Fruit fly (Drosophila melanogaster) whole organism, embryonic: ENCODE measurements around the gene wds.

Experiments
- Bgb ChIP-seq: fragments of 200-800 bp; sonication (Bioruptor generic); IDR thresholded peaks from 2 replicates; pipeline ENCODE4 v1.3.6; 2022; ENCODE audit warnings: missing biosample characterization, missing genetic modification characterization; ENCODE audit not compliant: partially characterized antibody
- CG1024 ChIP-seq: fragments of 200-800 bp; sonication (Bioruptor generic); IDR thresholded peaks from 2 replicates; pipeline ENCODE4 v1.3.6; 2022; ENCODE audit warnings: missing biosample characterization, missing genetic modification characterization
- CG10274 ChIP-seq: fragments of 200-800 bp; sonication (Bioruptor generic); optimal IDR thresholded peaks from 3 replicates; lab custom pipeline; 2017; ENCODE audit warnings: missing biosample characterization, mild to moderate bottlenecking, missing genetic modification characterization
- CG10462 ChIP-seq: fragments of 200-800 bp; sonication (Bioruptor generic); optimal IDR thresholded peaks from 2 replicates; lab custom pipeline; 2016; ENCODE audit warnings: missing biosample characterization, missing genetic modification characterization
- CG11247 ChIP-seq: fragments of 200-800 bp; sonication (Bioruptor generic); IDR thresholded peaks from 2 replicates; pipeline ENCODE4 v1.3.6; 2022; ENCODE audit warnings: missing biosample characterization, missing genetic modification characterization
- CG11398 ChIP-seq: fragments of 200-800 bp; sonication (Bioruptor generic); optimal IDR thresholded peaks from 2 replicates; lab custom pipeline; 2016; ENCODE audit warnings: missing biosample characterization, missing genetic modification characterization
- CG12236 ChIP-seq: fragments of 200-800 bp; sonication (Bioruptor generic); optimal IDR thresholded peaks from 2 replicates; lab custom pipeline; 2016; ENCODE audit warnings: missing biosample characterization, missing genetic modification characterization
- CG14667 ChIP-seq: fragments of 200-800 bp; sonication (Bioruptor generic); IDR thresholded peaks from 2 replicates; pipeline ENCODE4 v1.3.6; 2022; ENCODE audit warnings: missing biosample characterization, missing genetic modification characterization
- CG15269 ChIP-seq: fragments of 200-800 bp; sonication (Bioruptor generic); optimal IDR thresholded peaks from 2 replicates; lab custom pipeline; 2018; ENCODE audit warnings: missing biosample characterization, mild to moderate bottlenecking, missing genetic modification characterization, moderate library complexity
- CG2120 ChIP-seq: fragments of 200-800 bp; sonication (Bioruptor generic); optimal IDR thresholded peaks from 3 replicates; lab custom pipeline; 2016; ENCODE audit warnings: missing biosample characterization, missing genetic modification characterization
- CG34224 ChIP-seq: fragments of 200-800 bp; sonication (Bioruptor generic); IDR thresholded peaks from 3 replicates; pipeline ENCODE4 v1.3.6; 2022; ENCODE audit warnings: missing biosample characterization, missing genetic modification characterization; ENCODE audit not compliant: partially characterized antibody
- CG4328 ChIP-seq: fragments of 200-800 bp; sonication (Bioruptor generic); optimal IDR thresholded peaks from 3 replicates; lab custom pipeline; 2017; ENCODE audit warnings: missing biosample characterization, missing genetic modification reagents, missing genetic modification characterization
- CG5245 ChIP-seq: fragments of 200-800 bp; sonication (Bioruptor generic); optimal IDR thresholded peaks from 3 replicates; lab custom pipeline; 2016; ENCODE audit warnings: missing biosample characterization, missing genetic modification characterization
- CG6765 ChIP-seq: fragments of 200-800 bp; sonication (Bioruptor generic); optimal IDR thresholded peaks from 3 replicates; lab custom pipeline; 2017; ENCODE audit warnings: missing biosample characterization, mild to moderate bottlenecking, missing genetic modification characterization
- CG8089 ChIP-seq: fragments of 200-800 bp; sonication (Bioruptor generic); optimal IDR thresholded peaks from 3 replicates; lab custom pipeline; 2016; ENCODE audit warnings: missing biosample characterization, missing genetic modification characterization
- CG9817 ChIP-seq: fragments of 200-800 bp; sonication (Bioruptor generic); optimal IDR thresholded peaks from 2 replicates; lab custom pipeline; 2018; ENCODE audit warnings: missing biosample characterization, mild to moderate bottlenecking, missing genetic modification characterization, moderate library complexity
- Dek ChIP-seq: fragments of 200-800 bp; sonication (Bioruptor generic); optimal IDR thresholded peaks from 3 replicates; lab custom pipeline; 2019; ENCODE audit warnings: missing biosample characterization, mild to moderate bottlenecking, missing genetic modification characterization, moderate library complexity
- Dref ChIP-seq: fragments of 200-800 bp; sonication (Bioruptor generic); IDR thresholded peaks from 2 replicates; pipeline ENCODE4 v1.3.6; 2022; ENCODE audit warnings: missing biosample characterization, missing genetic modification characterization
- Eip74EF ChIP-seq, 2 experiments: fragments of 200-800 bp in 1 of 2; fragments of >200 bp in 1 of 2; sonication (Bioruptor generic) in 1 of 2; optimal IDR thresholded peaks; 2 replicates each; lab custom pipeline; 2017 to 2019; ENCODE audit warnings: missing biosample characterization in 2 of 2, missing genetic modification characterization in 2 of 2, mild to moderate bottlenecking in 1 of 2, moderate library complexity in 1 of 2
- Ets97D ChIP-seq: fragments of 200-800 bp; sonication (Bioruptor generic); optimal IDR thresholded peaks from 3 replicates; lab custom pipeline; 2016; ENCODE audit warnings: missing biosample characterization, missing genetic modification characterization
- Gug ChIP-seq: fragments of 200-800 bp; sonication (Bioruptor generic); IDR thresholded peaks from 4 replicates; pipeline ENCODE4 v1.3.6; 2022; ENCODE audit warnings: missing biosample characterization, missing genetic modification characterization
- Hr51 ChIP-seq, 2 experiments: fragments of 200-800 bp; sonication (Bioruptor generic); optimal IDR thresholded peaks; 2 replicates in 1 of 2; 3 replicates in 1 of 2; lab custom pipeline; 2016 to 2018; ENCODE audit warnings: missing biosample characterization in 2 of 2, missing genetic modification characterization in 2 of 2, mild to moderate bottlenecking in 1 of 2, moderate library complexity in 1 of 2
- Jarid2 ChIP-seq: fragments of 200-800 bp; sonication (Bioruptor generic); optimal IDR thresholded peaks from 3 replicates; lab custom pipeline; 2017; ENCODE audit warnings: mild to moderate bottlenecking, missing biosample characterization, missing genetic modification reagents, missing genetic modification characterization
- NFAT ChIP-seq: fragments of 200-800 bp; sonication (Bioruptor generic); IDR thresholded peaks from 2 replicates; pipeline ENCODE4 v1.3.6; 2022; ENCODE audit warnings: missing biosample characterization, missing genetic modification characterization
- PHDP ChIP-seq: fragments of 200-800 bp; sonication (Bioruptor generic); optimal IDR thresholded peaks from 3 replicates; lab custom pipeline; 2018; ENCODE audit warnings: missing biosample characterization, mild to moderate bottlenecking, missing genetic modification characterization, moderate library complexity
- Ssrp ChIP-seq: fragments of 200-800 bp; sonication (Bioruptor generic); optimal IDR thresholded peaks from 2 replicates; lab custom pipeline; 2018; ENCODE audit warnings: missing biosample characterization, mild to moderate bottlenecking, missing genetic modification characterization, moderate library complexity
- TFAM ChIP-seq: fragments of 200-800 bp; sonication (Bioruptor generic); optimal IDR thresholded peaks from 2 replicates; lab custom pipeline; 2017; ENCODE audit warnings: missing biosample characterization, missing genetic modification characterization, inconsistent platforms
- Taf1 ChIP-seq: fragments of 200-800 bp; sonication (Bioruptor generic); IDR thresholded peaks from 2 replicates; pipeline ENCODE4 v1.3.6; 2022; ENCODE audit warnings: missing biosample characterization, missing genetic modification characterization
- Vsx1 ChIP-seq: fragments of 200-800 bp; sonication (Bioruptor generic); optimal IDR thresholded peaks from 2 replicates; lab custom pipeline; 2017; ENCODE audit warnings: missing biosample characterization, mild to moderate bottlenecking, missing genetic modification characterization, missing genetic modification reagents
- ash1 ChIP-seq: fragments of 200-800 bp; sonication (Bioruptor generic); optimal IDR thresholded peaks from 2 replicates; lab custom pipeline; 2018; ENCODE audit warnings: missing biosample characterization, mild to moderate bottlenecking, missing genetic modification characterization
- bowl ChIP-seq: fragments of 200-800 bp; sonication (Bioruptor generic); IDR thresholded peaks from 2 replicates; pipeline ENCODE4 v1.3.6; 2022; ENCODE audit warnings: missing biosample characterization, missing genetic modification characterization
- crc ChIP-seq: fragments of 200-800 bp; sonication (Bioruptor generic); optimal IDR thresholded peaks from 2 replicates; lab custom pipeline; 2016; ENCODE audit warnings: missing biosample characterization, missing genetic modification characterization
- da ChIP-seq: fragments of 200-800 bp; sonication (Bioruptor generic); optimal IDR thresholded peaks from 2 replicates; lab custom pipeline; 2016; ENCODE audit warnings: missing biosample characterization, missing genetic modification characterization
- dmrt11E ChIP-seq: fragments of 200-800 bp; sonication (Bioruptor generic); optimal IDR thresholded peaks from 3 replicates; lab custom pipeline; 2018; ENCODE audit warnings: missing biosample characterization, mild to moderate bottlenecking, missing genetic modification characterization, moderate library complexity
- eyg ChIP-seq: fragments of 200-800 bp; sonication (Bioruptor generic); optimal IDR thresholded peaks from 3 replicates; lab custom pipeline; 2016; ENCODE audit warnings: missing biosample characterization, missing genetic modification characterization
- fd64A ChIP-seq: fragments of 200-800 bp; sonication (Bioruptor generic); optimal IDR thresholded peaks from 3 replicates; lab custom pipeline; 2018; ENCODE audit warnings: missing biosample characterization, mild to moderate bottlenecking, missing genetic modification characterization
- grau ChIP-seq: fragments of 200-800 bp; optimal IDR thresholded peaks from 3 replicates; lab custom pipeline; 2019; ENCODE audit warnings: missing biosample characterization, mild to moderate bottlenecking, missing genetic modification characterization, moderate library complexity
- kah ChIP-seq: fragments of 200-800 bp; sonication (Bioruptor generic); optimal IDR thresholded peaks from 2 replicates; lab custom pipeline; 2018; ENCODE audit warnings: missing biosample characterization, mild to moderate bottlenecking, missing genetic modification characterization
- knrl ChIP-seq: fragments of 200-800 bp; sonication (Bioruptor generic); IDR thresholded peaks from 3 replicates; pipeline ENCODE4 v1.3.6; 2022; ENCODE audit warnings: missing biosample characterization, missing genetic modification characterization; ENCODE audit not compliant: partially characterized antibody
- lab ChIP-seq: fragments of 200-800 bp; sonication (Bioruptor generic); optimal IDR thresholded peaks from 3 replicates; lab custom pipeline; 2017; ENCODE audit warnings: missing biosample characterization, missing genetic modification characterization, mild to moderate bottlenecking, moderate library complexity, missing genetic modification reagents
- lilli ChIP-seq: fragments of 200-800 bp; sonication (Bioruptor generic); optimal IDR thresholded peaks from 3 replicates; lab custom pipeline; 2016; ENCODE audit warnings: missing biosample characterization, missing genetic modification characterization
- mam ChIP-seq: fragments of 200-800 bp; sonication (Bioruptor generic); optimal IDR thresholded peaks from 3 replicates; lab custom pipeline; 2016; ENCODE audit warnings: missing biosample characterization, missing genetic modification characterization
- p53 ChIP-seq: fragments of 200-800 bp; sonication (Bioruptor generic); optimal IDR thresholded peaks from 2 replicates; lab custom pipeline; 2016; ENCODE audit warnings: missing biosample characterization, missing genetic modification characterization
- pzg ChIP-seq: fragments of 200-800 bp; sonication (Bioruptor generic); optimal IDR thresholded peaks from 3 replicates; lab custom pipeline; 2018; ENCODE audit warnings: missing biosample characterization, mild to moderate bottlenecking, missing genetic modification characterization, moderate library complexity
- seq ChIP-seq: fragments of 200-800 bp; sonication (Bioruptor generic); IDR thresholded peaks from 2 replicates; pipeline ENCODE4 v1.3.6; 2022; ENCODE audit warnings: missing biosample characterization, missing genetic modification characterization
- so ChIP-seq: fragments of 200-800 bp; sonication (Bioruptor generic); IDR thresholded peaks from 3 replicates; pipeline ENCODE4 v1.3.6; 2022; ENCODE audit warnings: missing biosample characterization, missing genetic modification characterization
- sr ChIP-seq: fragments of 200-800 bp; sonication (Bioruptor generic); IDR thresholded peaks from 3 replicates; pipeline ENCODE4 v1.3.6; 2022; ENCODE audit warnings: missing biosample characterization, missing genetic modification characterization
- tap ChIP-seq: fragments of 200-800 bp; optimal IDR thresholded peaks from 3 replicates; lab custom pipeline; 2019; ENCODE audit warnings: missing biosample characterization, mild to moderate bottlenecking, missing genetic modification characterization, moderate library complexity
- usp ChIP-seq: fragments of >200 bp; optimal IDR thresholded peaks from 2 replicates; lab custom pipeline; 2017; ENCODE audit warnings: missing biosample characterization, missing genetic modification characterization

The wds gene

DNA sequence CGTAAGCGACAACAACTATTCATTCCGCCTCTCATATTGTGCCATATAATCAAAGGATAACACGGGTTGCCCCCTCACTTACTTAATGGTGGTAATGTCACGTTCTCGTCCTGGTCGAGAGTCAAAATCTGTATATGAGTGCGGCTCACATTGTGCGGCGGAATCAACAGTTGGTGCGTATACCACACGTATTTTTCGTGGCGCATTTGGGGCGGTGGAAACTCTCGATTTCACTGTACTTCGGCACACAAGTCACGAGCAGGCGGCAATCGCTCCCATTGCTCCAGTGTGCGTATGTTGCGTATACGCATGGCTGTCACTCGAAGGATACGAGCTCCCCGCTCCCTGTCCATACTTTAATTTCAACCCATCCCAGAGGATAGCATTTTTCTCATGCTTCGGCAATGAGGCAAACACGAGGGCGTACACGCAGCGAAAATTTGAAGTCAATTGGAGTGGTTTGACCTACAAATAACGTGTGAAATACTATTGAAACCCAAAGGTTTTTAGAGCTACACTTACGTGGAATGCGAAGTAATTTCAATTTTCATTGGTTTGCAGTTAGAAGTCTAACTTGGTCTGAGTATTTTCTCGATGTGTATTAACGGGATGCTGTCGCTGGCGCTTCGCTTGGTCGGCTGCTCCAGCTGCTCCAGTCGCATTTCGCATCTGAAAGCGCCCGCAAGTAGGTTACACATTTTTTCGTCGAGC, 3.8 kb upstream of the wds start (continued):
- TF ChIP-seq Vsx1 (GFP tag; lab: Kevin White, UChicago): no peak
- TF ChIP-seq bowl (GFP tag; lab: Robert Waterston, UW): no peak
- TF ChIP-seq CG1024 (GFP tag; lab: Robert Waterston, UW): peak; percentile 48; the same call in 1 of the 2 replicates
- no peak for TF ChIP-seq Dref (GFP tag; lab: Robert Waterston, UW)
- no peak for TF ChIP-seq TFAM (GFP tag; lab: Kevin White, UChicago)
- TF ChIP-seq CG12236: no peak
- peak; percentile 40 to 74 for TF ChIP-seq Hr51 (GFP tag; optimal IDR thresholded peaks at IDR 0.05; lab: Kevin White, UChicago)
- peak; percentile 72 for TF ChIP-seq CG15269 (tag; lab: Kevin White, UChicago)
- TF ChIP-seq Gug: peak; percentile 83
- TF ChIP-seq Bgb (GFP tag; lab: Robert Waterston, UW): no peak
- no peak for TF ChIP-seq CG34224 (GFP tag; lab: Robert Waterston, UW)
- TF ChIP-seq CG9817: peak; percentile 69
- TF ChIP-seq CG2120: peak; percentile 93
- TF ChIP-seq PHDP (tag; lab: Kevin White, UChicago): peak; percentile 70
- no peak for TF ChIP-seq knrl
- peak; percentile 23 for TF ChIP-seq CG10274 (GFP tag; lab: Kevin White, UChicago)
- peak; percentile 86 for TF ChIP-seq lilli (GFP tag; lab: Kevin White, UChicago)
- peak; percentile 61 for TF ChIP-seq Taf1 (GFP tag; lab: Robert Waterston, UW)
- peak; percentile 13 for TF ChIP-seq CG10462 (GFP tag; lab: Kevin White, UChicago)
- peak; percentile 42 for TF ChIP-seq CG8089 (GFP tag; lab: Kevin White, UChicago)
- peak; percentile 45 for TF ChIP-seq eyg
- TF ChIP-seq sr (GFP tag; lab: Robert Waterston, UW): peak; percentile 33; the same call in 1 of the 3 replicates
- peak; percentile 34 for TF ChIP-seq Ssrp
- no peak for TF ChIP-seq kah (GFP tag; lab: Kevin White, UChicago)
- peak; percentile 54; the same call in 1 of the 2 replicates for TF ChIP-seq CG11247 (GFP tag; lab: Robert Waterston, UW)
- peak; percentile 95 for TF ChIP-seq lab
- no peak for TF ChIP-seq usp (GFP tag; lab: Kevin White, UChicago)
- peak; percentile 66 for TF ChIP-seq crc (GFP tag; lab: Kevin White, UChicago)
- peak; percentile 80 for TF ChIP-seq seq (GFP tag; lab: Robert Waterston, UW)
- TF ChIP-seq Dek (tag; lab: Kevin White, UChicago): peak; percentile 67
- TF ChIP-seq CG14667 (GFP tag; lab: Robert Waterston, UW): peak; percentile 61
- peak; percentile 13 for TF ChIP-seq pzg (GFP tag; lab: Kevin White, UChicago)
- peak; percentile 80 for TF ChIP-seq mam
- TF ChIP-seq Eip74EF (GFP tag; optimal IDR thresholded peaks at IDR 0.05; lab: Kevin White, UChicago): peak in 1 of 2 experiments; percentile 11
- peak; percentile 38 for TF ChIP-seq NFAT (GFP tag; lab: Robert Waterston, UW)
- peak; percentile 48 for TF ChIP-seq CG5245 (GFP tag; lab: Kevin White, UChicago)
- TF ChIP-seq CG4328: peak; percentile 27
- no peak for TF ChIP-seq dmrt11E (tag; lab: Kevin White, UChicago)
- peak; percentile 24 for TF ChIP-seq Ets97D (GFP tag; lab: Kevin White, UChicago)
- TF ChIP-seq fd64A (GFP tag; lab: Kevin White, UChicago): no peak
- peak; percentile 26 for TF ChIP-seq Jarid2 (GFP tag; lab: Kevin White, UChicago)
- TF ChIP-seq grau (tag; lab: Kevin White, UChicago): peak; percentile 73
- peak; percentile 76 for TF ChIP-seq CG6765 (GFP tag; lab: Kevin White, UChicago)
- peak; percentile 45 for TF ChIP-seq p53 (GFP tag; lab: Kevin White, UChicago)
- TF ChIP-seq so: peak; percentile 81; the same call in 2 of the 3 replicates
- peak; percentile 52 for TF ChIP-seq CG11398
- TF ChIP-seq ash1 (GFP tag; lab: Kevin White, UChicago): no peak
- no peak for TF ChIP-seq da
- TF ChIP-seq tap (tag; lab: Kevin White, UChicago): peak; percentile 39
